Fruit fly (Drosophila melanogaster): ENCODE measurements around the gene mTTF.
A peak's percentile ranks its signal among the peaks of the same experiment; 100 is the strongest.

Gene mTTF

dm6 chr2L:14348602-14349001, at the start of gene mTTF:
Gene mTTF (minus strand): TSS chr2L:14348790.
- TF ChIP-seq CG17801 (GFP tag; optimal IDR thresholded peaks at IDR 0.05; ENCODE audit: partially characterized antibody) = peak; percentile 13

- TF ChIP-seq CG17801 (GFP tag; optimal IDR thresholded peaks at IDR 0.05; ENCODE audit: partially characterized antibody) = no peak
Observed at dm6 chr2L:14397948-14398347, 49.4 kb upstream of the mTTF start.

dm6 chr2L:14397067-14397598, 48.5 kb upstream of the mTTF start:
- TF ChIP-seq CG17801 (GFP tag; optimal IDR thresholded peaks at IDR 0.05; ENCODE audit: partially characterized antibody) = no peak

DNA sequence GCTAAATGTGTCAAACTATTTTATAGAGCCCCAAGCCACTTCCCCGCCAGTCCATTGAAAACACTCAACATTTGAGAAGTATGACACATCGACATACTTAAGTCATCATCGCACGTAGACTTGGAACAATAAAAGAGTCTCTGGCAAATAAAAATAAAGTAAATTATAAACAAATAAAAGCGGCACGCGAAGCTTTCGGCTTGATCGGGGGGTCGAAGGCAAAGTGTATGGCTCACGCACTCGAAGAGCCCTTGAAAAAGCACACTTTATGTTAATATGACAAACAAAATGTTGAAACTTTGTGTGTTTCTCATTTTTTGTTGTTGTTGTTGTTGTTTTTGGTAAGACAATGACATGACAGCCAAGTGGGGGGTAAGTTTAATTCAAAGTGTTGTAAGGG, 47.7 kb upstream of the mTTF start:
- TF ChIP-seq CG17801 (GFP tag; optimal IDR thresholded peaks at IDR 0.05; ENCODE audit: partially characterized antibody) = no peak

dm6 chr2L:14395065-14395439, 46.5 kb upstream of the mTTF start:
- TF ChIP-seq CG17801 (GFP tag; optimal IDR thresholded peaks at IDR 0.05; ENCODE audit: partially characterized antibody) = no peak

dm6 chr2L:14394298-14395064, 45.9 kb upstream of the mTTF start:
- peak; percentile 43 for TF ChIP-seq CG17801 (GFP tag; optimal IDR thresholded peaks at IDR 0.05; ENCODE audit: partially characterized antibody)

- no peak for TF ChIP-seq CG17801 (GFP tag; optimal IDR thresholded peaks at IDR 0.05; ENCODE audit: partially characterized antibody)
Observed at dm6 chr2L:14393527-14393926, 44.9 kb upstream of the mTTF start.

dm6 chr2L:14388448-14388847, 39.9 kb upstream of the mTTF start:
- TF ChIP-seq CG17801 (GFP tag; optimal IDR thresholded peaks at IDR 0.05; ENCODE audit: partially characterized antibody) = no peak

DNA sequence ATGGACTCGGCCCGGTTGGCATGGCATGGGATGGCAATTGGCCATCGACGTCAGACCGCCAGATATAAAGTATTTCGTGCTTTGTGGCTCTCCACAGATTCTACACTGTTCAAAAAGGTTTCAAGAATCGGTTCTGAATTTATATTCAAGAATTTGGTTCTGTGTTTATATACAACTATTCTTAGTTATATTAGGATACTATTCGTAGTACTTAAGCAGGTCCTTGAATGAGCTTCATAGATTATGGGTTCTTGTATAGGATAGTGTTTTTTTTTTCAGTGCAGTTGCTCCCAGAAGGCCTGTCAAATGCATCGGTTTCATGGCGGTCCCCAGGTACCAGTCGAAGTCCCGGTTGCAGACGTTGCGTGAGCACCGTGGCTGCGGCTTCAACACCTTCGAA, 37.9 kb upstream of the mTTF start:
- no peak for TF ChIP-seq CG17801 (GFP tag; optimal IDR thresholded peaks at IDR 0.05; ENCODE audit: partially characterized antibody)

DNA sequence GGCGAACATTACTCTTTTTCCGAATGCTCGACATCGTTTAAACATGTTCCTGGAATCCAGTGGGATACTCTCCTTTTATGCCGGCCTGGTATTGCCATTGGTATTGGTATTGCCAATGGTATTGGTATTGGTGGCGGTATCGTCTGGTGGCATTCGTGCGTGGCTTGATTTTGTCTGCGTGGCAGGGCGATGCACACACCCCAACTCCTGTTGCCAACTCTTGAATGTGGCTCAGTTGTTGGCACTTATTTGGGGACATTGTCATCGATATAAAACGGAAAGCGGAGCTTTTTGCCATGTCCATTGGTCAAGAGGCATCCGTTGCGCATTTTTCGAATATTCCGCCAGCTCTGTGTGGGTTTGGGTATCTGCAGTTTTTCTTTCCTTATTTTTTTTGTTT, 33.3 kb upstream of the mTTF start:
- no peak for TF ChIP-seq CG17801 (GFP tag; optimal IDR thresholded peaks at IDR 0.05; ENCODE audit: partially characterized antibody)

DNA sequence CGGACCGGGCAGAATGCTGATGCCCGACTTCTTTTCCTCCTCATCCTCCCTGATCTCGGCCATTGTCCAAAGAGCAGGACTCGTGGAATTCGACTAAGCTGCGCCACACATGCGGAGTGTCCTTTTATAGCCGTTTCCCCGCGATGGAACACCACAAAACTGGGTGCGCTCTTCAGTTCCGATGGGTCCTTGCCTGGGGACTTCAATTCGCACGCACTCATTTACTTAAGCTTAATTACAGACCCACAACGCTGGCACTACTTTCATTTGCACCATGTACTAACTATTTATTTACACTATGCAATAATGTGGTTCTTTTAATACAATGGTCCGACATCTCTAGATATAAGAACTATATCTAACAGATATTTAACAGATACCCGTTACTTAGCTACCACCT, 32.5 kb upstream of the mTTF start, which contains the start of gene ppk:
Gene ppk (minus strand): TSS at position 101 of the 400 bp plus-strand sequence.
- no peak for TF ChIP-seq CG17801 (GFP tag; optimal IDR thresholded peaks at IDR 0.05; ENCODE audit: partially characterized antibody)

dm6 chr2L:14376484-14377254, 28.1 kb upstream of the mTTF start:
- TF ChIP-seq CG17801 (GFP tag; optimal IDR thresholded peaks at IDR 0.05; ENCODE audit: partially characterized antibody) = no peak

DNA sequence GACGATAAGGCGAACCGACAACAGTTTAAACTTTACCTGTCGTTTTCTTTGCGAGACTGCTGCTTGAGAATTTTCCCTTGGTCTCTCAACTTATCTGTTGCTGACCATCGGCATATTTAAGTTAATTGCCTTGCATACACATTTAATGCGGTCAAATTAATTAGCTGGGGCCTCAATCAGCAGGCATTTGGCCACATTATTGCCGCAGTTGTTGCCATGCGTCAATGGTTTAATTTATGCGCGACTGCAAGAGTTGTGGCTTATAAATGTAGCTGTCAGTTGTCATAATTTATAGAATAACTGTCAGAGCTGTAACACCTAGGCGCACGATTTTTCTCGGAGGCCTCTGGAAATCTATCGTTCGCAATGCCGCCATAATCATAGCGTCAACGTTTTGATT, 25.4 kb upstream of the mTTF start:
- TF ChIP-seq CG17801 (GFP tag; optimal IDR thresholded peaks at IDR 0.05; ENCODE audit: partially characterized antibody) = no peak

DNA sequence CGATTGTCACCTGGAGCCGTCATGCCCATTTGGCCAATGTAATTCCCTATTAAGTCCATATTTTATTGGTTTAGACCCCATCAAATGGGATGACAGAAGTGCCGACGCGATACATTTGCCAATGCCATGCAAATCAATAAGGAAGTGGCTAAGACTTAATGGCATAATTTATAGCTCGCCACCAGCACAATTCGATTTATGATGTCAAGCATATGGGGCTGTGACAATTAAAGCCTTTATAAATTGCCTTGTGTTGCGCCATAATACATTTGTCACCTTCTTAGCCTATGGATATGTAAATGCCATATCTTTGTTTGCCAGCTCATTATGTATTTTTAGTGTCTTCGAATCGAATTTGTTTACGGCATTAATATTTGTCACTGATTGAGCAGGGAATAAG, 24.7 kb upstream of the mTTF start:
- no peak for TF ChIP-seq CG17801 (GFP tag; optimal IDR thresholded peaks at IDR 0.05; ENCODE audit: partially characterized antibody)

- TF ChIP-seq CG17801 (GFP tag; optimal IDR thresholded peaks at IDR 0.05; ENCODE audit: partially characterized antibody) = no peak
Observed at dm6 chr2L:14372254-14372717, 23.7 kb upstream of the mTTF start.

dm6 chr2L:14370777-14371096, 22.1 kb upstream of the mTTF start:
- TF ChIP-seq CG17801 (GFP tag; optimal IDR thresholded peaks at IDR 0.05; ENCODE audit: partially characterized antibody) = no peak

Data from ovary, adult (tissue).